Fruit fly (Drosophila melanogaster) whole organism, wandering third instar larva: Measurements from ENCODE around the gene CG13653.

ENCODE experiments used
- Abd-B ChIP-seq: fragments of >200 bp; optimal IDR thresholded peaks from 2 replicates; lab custom pipeline; 2017; ENCODE audit warnings: missing biosample characterization, missing genetic modification characterization
- CG32264 ChIP-seq: fragments of 200-800 bp; sonication (Bioruptor generic); optimal IDR thresholded peaks from 2 replicates; lab custom pipeline; 2016; ENCODE audit warnings: missing biosample characterization, missing genetic modification characterization
- CG9705 ChIP-seq: fragments of 200-800 bp; sonication (Bioruptor generic); optimal IDR thresholded peaks from 2 replicates; lab custom pipeline; 2018; ENCODE audit warnings: missing biosample characterization, mild to moderate bottlenecking, missing genetic modification characterization
- CrebA ChIP-seq: fragments of 200-800 bp; sonication (Bioruptor generic); optimal IDR thresholded peaks from 2 replicates; lab custom pipeline; 2016; ENCODE audit warnings: missing biosample characterization, mild to moderate bottlenecking, missing genetic modification characterization, borderline replicate concordance
- Dfd ChIP-seq: fragments of >200 bp; optimal IDR thresholded peaks from 2 replicates; lab custom pipeline; 2017; ENCODE audit warnings: missing biosample characterization, missing genetic modification characterization
- Dif ChIP-seq: fragments of 200-275, 200-300 bp; sonication (Bioruptor generic); optimal IDR thresholded peaks from 2 replicates; lab custom pipeline; 2018; ENCODE audit warnings: missing biosample characterization, missing genetic modification characterization; ENCODE audit not compliant: partially characterized antibody
- GATAd ChIP-seq: sonication (Bioruptor generic); optimal IDR thresholded peaks from 2 replicates; lab custom pipeline; 2016; ENCODE audit warnings: missing biosample characterization, missing genetic modification characterization
- HLH106 ChIP-seq: fragments of 200-800 bp; optimal IDR thresholded peaks from 3 replicates; lab custom pipeline; 2019; ENCODE audit warnings: missing biosample characterization, mild to moderate bottlenecking, missing genetic modification characterization, moderate library complexity
- Hnf4 ChIP-seq: fragments of 200-800 bp; sonication (Bioruptor generic); optimal IDR thresholded peaks from 2 replicates; lab custom pipeline; 2016; ENCODE audit warnings: missing biosample characterization, mild to moderate bottlenecking, missing genetic modification characterization
- Hr78 ChIP-seq: fragments of >200 bp; optimal IDR thresholded peaks from 2 replicates; lab custom pipeline; 2017; ENCODE audit warnings: missing biosample characterization, missing genetic modification characterization
- Hr83 ChIP-seq: fragments of 200-300 bp; sonication (Bioruptor generic); optimal IDR thresholded peaks from 2 replicates; lab custom pipeline; 2016; ENCODE audit warnings: missing biosample characterization, mild to moderate bottlenecking, missing genetic modification characterization, moderate library complexity; ENCODE audit not compliant: poor library complexity, severe bottlenecking
- Jra ChIP-seq: sonication (Bioruptor generic); optimal IDR thresholded peaks from 2 replicates; lab custom pipeline; 2016; ENCODE audit warnings: missing biosample characterization, missing genetic modification characterization
- Mio ChIP-seq: sonication (Bioruptor generic); optimal IDR thresholded peaks from 2 replicates; lab custom pipeline; 2016; ENCODE audit warnings: missing biosample characterization, missing genetic modification characterization
- Myc ChIP-seq: fragments of >200 bp; optimal IDR thresholded peaks from 2 replicates; lab custom pipeline; 2017
- N ChIP-seq: fragments of >200 bp; optimal IDR thresholded peaks from 2 replicates; lab custom pipeline; 2018; ENCODE audit warnings: missing biosample characterization, missing external identifiers, missing genetic modification characterization
- OdsH ChIP-seq: fragments of 200-800 bp; sonication (Bioruptor generic); optimal IDR thresholded peaks from 2 replicates; lab custom pipeline; 2016; ENCODE audit warnings: missing biosample characterization, mild to moderate bottlenecking, missing genetic modification characterization
- Rel ChIP-seq, 2 experiments: fragments of 200-800 bp; sonication (Bioruptor generic) in 1 of 2; optimal IDR thresholded peaks; 2 replicates in 1 of 2; 3 replicates in 1 of 2; lab custom pipeline; 2016 to 2019; ENCODE audit warnings: mild to moderate bottlenecking in 2 of 2, missing biosample characterization in 2 of 2, missing genetic modification characterization in 2 of 2, moderate library complexity in 1 of 2
- Sp1 ChIP-seq: fragments of 200-800 bp; sonication (Bioruptor generic); optimal IDR thresholded peaks from 3 replicates; lab custom pipeline; 2019; ENCODE audit warnings: missing biosample characterization, mild to moderate bottlenecking, missing genetic modification characterization, moderate library complexity
- Vsx2 ChIP-seq: fragments of 200-300, 225-300 bp; sonication (Bioruptor generic); optimal IDR thresholded peaks from 2 replicates; lab custom pipeline; 2018; ENCODE audit warnings: missing biosample characterization, missing genetic modification characterization; ENCODE audit not compliant: partially characterized antibody
- br ChIP-seq: fragments of 200-800 bp; sonication (Bioruptor generic); optimal IDR thresholded peaks from 2 replicates; lab custom pipeline; 2016; ENCODE audit warnings: missing biosample characterization, missing genetic modification characterization
- brk ChIP-seq: fragments of 200-800 bp; sonication (Bioruptor generic); optimal IDR thresholded peaks from 2 replicates; lab custom pipeline; 2016; ENCODE audit warnings: missing biosample characterization, mild to moderate bottlenecking, missing genetic modification characterization
- dl ChIP-seq, 2 experiments: fragments of 175-275, 200-275 bp in 1 of 2; fragments of 200-275 bp in 1 of 2; sonication (Bioruptor generic); optimal IDR thresholded peaks; lab custom pipeline; 2018; ENCODE audit warnings: mild to moderate bottlenecking in 2 of 2, missing biosample characterization in 2 of 2, missing genetic modification characterization in 2 of 2, moderate library complexity in 2 of 2; ENCODE audit not compliant: partially characterized antibody in 2 of 2, insufficient read depth in 1 of 2
- dmrt93B ChIP-seq: fragments of 200-800 bp; sonication (Bioruptor generic); optimal IDR thresholded peaks from 2 replicates; lab custom pipeline; 2018; ENCODE audit warnings: missing biosample characterization, mild to moderate bottlenecking, missing genetic modification characterization
- dsf ChIP-seq: sonication (Bioruptor generic); optimal IDR thresholded peaks from 2 replicates; lab custom pipeline; 2016; ENCODE audit warnings: missing biosample characterization, missing genetic modification characterization, borderline replicate concordance
- ey ChIP-seq: fragments of 200-800 bp; sonication (Bioruptor generic); optimal IDR thresholded peaks from 2 replicates; lab custom pipeline; 2016; ENCODE audit warnings: missing biosample characterization, missing genetic modification characterization
- foxo ChIP-seq, 2 experiments: fragments of 200-800 bp; sonication (Bioruptor generic); optimal IDR thresholded peaks; 2 replicates in 1 of 2; 3 replicates in 1 of 2; lab custom pipeline; 2016 to 2017; ENCODE audit warnings: missing biosample characterization in 2 of 2, missing genetic modification characterization in 2 of 2
- fru ChIP-seq: fragments of 200-800 bp; sonication (Bioruptor generic); optimal IDR thresholded peaks from 3 replicates; lab custom pipeline; 2016; ENCODE audit warnings: missing biosample characterization, mild to moderate bottlenecking, missing genetic modification characterization
- h ChIP-seq: fragments of 200-800 bp; sonication (Bioruptor generic); optimal IDR thresholded peaks from 3 replicates; lab custom pipeline; 2016; ENCODE audit warnings: missing biosample characterization, mild to moderate bottlenecking, missing genetic modification characterization
- jim ChIP-seq: fragments of 175-275, 200-325 bp; sonication (Bioruptor generic); optimal IDR thresholded peaks from 2 replicates; lab custom pipeline; 2016; ENCODE audit warnings: missing biosample characterization, mild to moderate bottlenecking, missing genetic modification characterization
- lola ChIP-seq: fragments of >200 bp; optimal IDR thresholded peaks from 2 replicates; lab custom pipeline; 2017; ENCODE audit warnings: missing biosample characterization, missing genetic modification characterization
- pan ChIP-seq: fragments of >200 bp; optimal IDR thresholded peaks from 2 replicates; lab custom pipeline; 2017
- psq ChIP-seq: fragments of 200-800 bp; sonication (Bioruptor generic); optimal IDR thresholded peaks from 3 replicates; lab custom pipeline; 2017; ENCODE audit warnings: missing biosample characterization, mild to moderate bottlenecking, missing genetic modification characterization, moderate library complexity
- rgr ChIP-seq: fragments of 200-800 bp; sonication (Bioruptor generic); optimal IDR thresholded peaks from 3 replicates; lab custom pipeline; 2016; ENCODE audit warnings: missing biosample characterization, mild to moderate bottlenecking, missing genetic modification characterization
- sv ChIP-seq: fragments of 200-800 bp; sonication (Bioruptor generic); optimal IDR thresholded peaks from 3 replicates; lab custom pipeline; 2016; ENCODE audit warnings: missing biosample characterization, missing genetic modification characterization
- tai ChIP-seq: sonication (Bioruptor generic); optimal IDR thresholded peaks from 2 replicates; lab custom pipeline; 2016; ENCODE audit warnings: missing biosample characterization, missing genetic modification characterization
- woc ChIP-seq: sonication (Bioruptor generic); optimal IDR thresholded peaks from 2 replicates; lab custom pipeline; 2016; ENCODE audit warnings: missing biosample characterization, mild to moderate bottlenecking, missing genetic modification characterization

The CG13653 gene

dm6 chr3R:25181424-25181823 lies 13.9 kb upstream of the CG13653 start:
- TF ChIP-seq Abd-B (GFP tag; lab: Kevin White, UChicago) (no peak), br (no peak), brk (GFP tag; lab: Kevin White, UChicago) (no peak), Myc (lab: Kevin White, UChicago) (no peak), ey (GFP tag; lab: Kevin White, UChicago) (no peak), CG32264 (no peak), lola (GFP tag; lab: Kevin White, UChicago) (no peak), Dfd (no peak), Dif (GFP tag; lab: Kevin White, UChicago) (no peak), woc (GFP tag; lab: Kevin White, UChicago) (no peak), Mio (GFP tag; lab: Kevin White, UChicago) (no peak), tai (GFP tag; lab: Kevin White, UChicago) (no peak)

DNA sequence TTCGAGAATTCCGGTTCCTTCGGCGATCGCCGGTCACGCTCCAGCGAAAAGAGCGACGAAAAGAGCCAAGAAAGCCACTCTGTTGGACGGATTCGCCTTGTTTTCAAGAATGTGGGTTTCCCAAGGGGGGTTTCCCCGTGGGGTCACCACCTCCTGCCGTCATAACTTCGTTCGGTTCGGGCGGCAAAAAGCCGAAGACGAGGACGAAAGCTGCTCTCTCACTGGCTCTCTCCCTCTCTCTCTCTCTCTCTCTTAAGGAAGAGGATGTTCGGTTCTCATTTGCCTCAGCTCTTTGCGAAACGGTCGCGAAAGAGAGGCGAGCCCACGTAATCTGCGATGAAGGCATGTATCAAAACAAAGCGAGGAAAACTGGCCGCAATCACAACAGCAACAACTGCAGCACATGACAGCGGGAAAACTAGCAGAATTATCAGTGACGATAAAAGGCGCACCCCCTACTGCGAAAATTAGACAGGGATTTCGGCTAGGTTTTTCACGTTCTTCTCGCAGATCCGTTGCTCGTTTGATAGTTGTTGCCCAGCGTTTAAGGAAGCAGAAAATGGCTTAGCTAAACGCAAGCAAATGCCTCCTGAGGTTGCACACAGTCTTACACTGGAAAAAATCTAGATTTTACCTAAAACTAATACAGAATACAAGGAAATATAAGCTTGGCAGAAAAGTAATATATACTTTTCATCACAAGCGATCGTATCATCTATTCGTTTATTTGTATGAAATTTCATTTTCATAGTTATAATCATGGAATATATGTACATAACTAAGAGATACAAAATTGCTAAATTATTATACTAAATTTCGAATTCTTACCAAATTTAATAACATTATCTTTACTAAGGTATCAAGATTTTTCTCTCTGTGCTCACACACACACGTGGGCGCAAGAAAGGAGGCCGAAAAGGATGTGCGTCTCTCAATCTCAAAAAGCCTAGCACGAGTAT lies 11.6 kb upstream of the CG13653 start, which contains the start of gene dan:
Gene dan, plus strand, starts transcription at position 900 of the 959 bp plus-strand sequence.
- TF ChIP-seq tai (GFP tag; lab: Kevin White, UChicago), result no peak
- TF ChIP-seq ey (GFP tag; lab: Kevin White, UChicago), result no peak
- peak; percentile 53 for TF ChIP-seq psq
- TF ChIP-seq Jra (GFP tag; lab: Kevin White, UChicago), result no peak
- peak; percentile 43 for TF ChIP-seq h (GFP tag; lab: Kevin White, UChicago)
- TF ChIP-seq CG32264, result no peak
- no peak for TF ChIP-seq CG9705 (GFP tag; lab: Kevin White, UChicago)
- TF ChIP-seq Sp1 (GFP tag; lab: Kevin White, UChicago), result peak; percentile 63
- TF ChIP-seq Vsx2 (GFP tag; lab: Kevin White, UChicago), result peak; percentile 67
- no peak for TF ChIP-seq pan (lab: Kevin White, UChicago)
- TF ChIP-seq Hr78, result no peak
- TF ChIP-seq N (GFP tag; lab: Kevin White, UChicago), result no peak
- no peak for TF ChIP-seq jim (GFP tag; lab: Kevin White, UChicago)
- no peak for TF ChIP-seq CrebA (GFP tag; lab: Kevin White, UChicago)
- peak in 1 of 2 experiments; percentile 71 for TF ChIP-seq foxo (GFP tag; optimal IDR thresholded peaks at IDR 0.05; lab: Kevin White, UChicago)
- no peak for TF ChIP-seq Rel (GFP tag; optimal IDR thresholded peaks at IDR 0.05; lab: Kevin White, UChicago)
- TF ChIP-seq Rel (tag; optimal IDR thresholded peaks at IDR 0.05; lab: Kevin White, UChicago), result peak; percentile 82
- TF ChIP-seq OdsH (GFP tag; lab: Kevin White, UChicago), result peak; percentile 30
- TF ChIP-seq sv (GFP tag; lab: Kevin White, UChicago), result no peak
- TF ChIP-seq rgr (GFP tag; lab: Kevin White, UChicago), result peak; percentile 36
- no peak for TF ChIP-seq Dfd
- TF ChIP-seq Hnf4, result peak; percentile 7
- no peak for TF ChIP-seq dmrt93B (GFP tag; lab: Kevin White, UChicago)
- TF ChIP-seq Hr83, result peak; percentile 38
- TF ChIP-seq GATAd, result no peak
- peak; percentile 89 to 91 for TF ChIP-seq dl (GFP tag; optimal IDR thresholded peaks at IDR 0.05; lab: Kevin White, UChicago; ENCODE audit: insufficient read depth in 1 of 2, partially characterized antibody in 2 of 2)
- peak; percentile 92 for TF ChIP-seq Dif (GFP tag; lab: Kevin White, UChicago)
- no peak for TF ChIP-seq dsf (GFP tag; lab: Kevin White, UChicago)
- TF ChIP-seq lola (GFP tag; lab: Kevin White, UChicago), result no peak
- TF ChIP-seq Mio (GFP tag; lab: Kevin White, UChicago), result no peak
- peak; percentile 41 for TF ChIP-seq fru (GFP tag; lab: Kevin White, UChicago)
- peak; percentile 43 for TF ChIP-seq HLH106 (tag; lab: Kevin White, UChicago)
